Fruit fly (Drosophila melanogaster) whole organism, embryonic: ENCODE data around the gene Tango2.
A peak's percentile ranks its signal among the peaks of the same experiment; 100 is the strongest.

Experiments used
- Ada2b ChIP-seq: fragments of 200-800 bp; sonication (Bioruptor generic); IDR thresholded peaks from 2 replicates; pipeline ENCODE4 v1.3.6; 2022; ENCODE audit warnings: missing biosample characterization, missing genetic modification characterization
- Asciz ChIP-seq: fragments of 200-800 bp; sonication (Bioruptor generic); optimal IDR thresholded peaks from 2 replicates; lab custom pipeline; 2017; ENCODE audit warnings: missing biosample characterization, mild to moderate bottlenecking, missing genetic modification characterization, missing genetic modification reagents
- Awh ChIP-seq: fragments of 200-800 bp; sonication (Bioruptor generic); IDR thresholded peaks from 2 replicates; pipeline ENCODE4, ENCODE4 v1.3.6; 2022; ENCODE audit warnings: missing biosample characterization, missing genetic modification characterization
- CG10431 ChIP-seq: fragments of 200-800 bp; sonication (Bioruptor generic); optimal IDR thresholded peaks from 3 replicates; lab custom pipeline; 2018; ENCODE audit warnings: missing biosample characterization, mild to moderate bottlenecking, missing genetic modification characterization
- CG11093 ChIP-seq: fragments of 200-800 bp; sonication (Bioruptor generic); IDR thresholded peaks from 3 replicates; pipeline ENCODE4 v1.3.6; 2022; ENCODE audit warnings: missing biosample characterization, missing genetic modification characterization
- CG11695 ChIP-seq: fragments of 200-800 bp; sonication (Bioruptor generic); IDR thresholded peaks from 3 replicates; pipeline ENCODE4 v1.3.6; 2022; ENCODE audit warnings: missing biosample characterization, missing genetic modification characterization
- CG1233 ChIP-seq: fragments of 200-800 bp; sonication (Bioruptor generic); optimal IDR thresholded peaks from 4 replicates; lab custom pipeline; 2018; ENCODE audit warnings: missing biosample characterization, mild to moderate bottlenecking, missing genetic modification characterization
- CG12942 ChIP-seq: fragments of 200-800 bp; sonication (Bioruptor generic); optimal IDR thresholded peaks from 3 replicates; lab custom pipeline; 2016; ENCODE audit warnings: missing biosample characterization, missing genetic modification characterization
- CG16779 ChIP-seq: fragments of 200-800 bp; sonication (Bioruptor generic); IDR thresholded peaks from 2 replicates; pipeline ENCODE4 v1.3.6; 2022; ENCODE audit warnings: missing biosample characterization, missing genetic modification characterization
- CG17385 ChIP-seq: fragments of 200-800 bp; sonication (Bioruptor generic); optimal IDR thresholded peaks from 3 replicates; lab custom pipeline; 2018; ENCODE audit warnings: missing biosample characterization, mild to moderate bottlenecking, missing genetic modification characterization
- CG17829 ChIP-seq: fragments of 200-800 bp; optimal IDR thresholded peaks from 2 replicates; lab custom pipeline; 2019; ENCODE audit warnings: missing biosample characterization, mild to moderate bottlenecking, missing genetic modification characterization, moderate library complexity
- CG2120 ChIP-seq: fragments of 200-800 bp; sonication (Bioruptor generic); optimal IDR thresholded peaks from 3 replicates; lab custom pipeline; 2016; ENCODE audit warnings: missing biosample characterization, missing genetic modification characterization
- CG2199 ChIP-seq: fragments of 200-800 bp; sonication (Bioruptor generic); IDR thresholded peaks from 3 replicates; pipeline ENCODE4 v1.3.6; 2022; ENCODE audit warnings: missing biosample characterization, missing genetic modification characterization
- CG2202 ChIP-seq: fragments of 200-800 bp; sonication (Bioruptor generic); optimal IDR thresholded peaks from 2 replicates; lab custom pipeline; 2018; ENCODE audit warnings: missing biosample characterization, mild to moderate bottlenecking, missing genetic modification characterization
- CG2712 ChIP-seq: fragments of 200-800 bp; optimal IDR thresholded peaks from 3 replicates; lab custom pipeline; 2019; ENCODE audit warnings: missing biosample characterization, mild to moderate bottlenecking, missing genetic modification characterization, moderate library complexity
- CG30403 ChIP-seq: fragments of 200-800 bp; sonication (Bioruptor generic); optimal IDR thresholded peaks from 3 replicates; lab custom pipeline; 2016; ENCODE audit warnings: missing biosample characterization, missing genetic modification characterization
- CG30431 ChIP-seq: fragments of 200-800 bp; sonication (Bioruptor generic); optimal IDR thresholded peaks from 2 replicates; lab custom pipeline; 2017; ENCODE audit warnings: missing biosample characterization, missing genetic modification characterization
- CG31441 ChIP-seq: fragments of 200-800 bp; sonication (Bioruptor generic); IDR thresholded peaks from 2 replicates; pipeline ENCODE4 v1.3.6; 2022; ENCODE audit warnings: missing biosample characterization, missing genetic modification characterization
- CG34376 ChIP-seq: fragments of 200-800 bp; sonication (Bioruptor generic); optimal IDR thresholded peaks from 2 replicates; lab custom pipeline; 2018; ENCODE audit warnings: missing biosample characterization, mild to moderate bottlenecking, missing genetic modification characterization
- CG3995 ChIP-seq: fragments of 200-800 bp; sonication (Bioruptor generic); optimal IDR thresholded peaks from 3 replicates; lab custom pipeline; 2016; ENCODE audit warnings: missing biosample characterization, missing genetic modification characterization
- CG4282 ChIP-seq: fragments of 200-800 bp; sonication (Bioruptor generic); optimal IDR thresholded peaks from 2 replicates; lab custom pipeline; 2016; ENCODE audit warnings: missing biosample characterization, missing genetic modification characterization
- CG4360 ChIP-seq: fragments of 200-800 bp; sonication (Bioruptor generic); IDR thresholded peaks from 2 replicates; pipeline ENCODE4 v1.3.6; 2022; ENCODE audit warnings: missing biosample characterization, missing genetic modification characterization
- CG4404 ChIP-seq: fragments of 200-800 bp; sonication (Bioruptor generic); IDR thresholded peaks from 2 replicates; pipeline ENCODE4 v1.3.6; 2022; ENCODE audit warnings: missing biosample characterization, missing genetic modification characterization
- CG6791 ChIP-seq: fragments of 200-800 bp; sonication (Bioruptor generic); IDR thresholded peaks from 3 replicates; pipeline ENCODE4 v1.3.6; 2022; ENCODE audit warnings: missing biosample characterization, missing genetic modification characterization; ENCODE audit not compliant: partially characterized antibody
- CG7357 ChIP-seq: fragments of 200-800 bp; sonication (Bioruptor generic); IDR thresholded peaks from 3 replicates; pipeline ENCODE4 v1.3.6; 2022; ENCODE audit warnings: missing biosample characterization, missing genetic modification characterization
- CG7372 ChIP-seq: fragments of 200-800 bp; sonication (Bioruptor generic); IDR thresholded peaks from 2 replicates; pipeline ENCODE4 v1.3.6; 2022; ENCODE audit warnings: missing biosample characterization, missing genetic modification characterization
- CG8281 ChIP-seq: fragments of 200-800 bp; sonication (Bioruptor generic); optimal IDR thresholded peaks from 2 replicates; lab custom pipeline; 2018; ENCODE audit warnings: missing biosample characterization, mild to moderate bottlenecking, missing genetic modification characterization, moderate library complexity
- Camta ChIP-seq: fragments of 200-800 bp; sonication (Bioruptor generic); optimal IDR thresholded peaks from 2 replicates; lab custom pipeline; 2016; ENCODE audit warnings: missing biosample characterization, missing genetic modification characterization
- Dek ChIP-seq: fragments of 200-800 bp; sonication (Bioruptor generic); optimal IDR thresholded peaks from 3 replicates; lab custom pipeline; 2019; ENCODE audit warnings: missing biosample characterization, mild to moderate bottlenecking, missing genetic modification characterization, moderate library complexity
- Elba2 ChIP-seq: fragments of 200-800 bp; sonication (Bioruptor generic); optimal IDR thresholded peaks from 3 replicates; lab custom pipeline; 2016; ENCODE audit warnings: missing biosample characterization, missing genetic modification characterization
- HLH3B ChIP-seq: fragments of 200-800 bp; sonication (Bioruptor generic); IDR thresholded peaks from 2 replicates; pipeline ENCODE4 v1.3.6; 2022; ENCODE audit warnings: missing biosample characterization, missing genetic modification characterization
- Med ChIP-seq: fragments of 200-800 bp; sonication (Bioruptor generic); peaks from one replicate; lab custom pipeline; 2016; ENCODE audit warnings: missing biosample characterization, missing genetic modification characterization, mild to moderate bottlenecking, inconsistent platforms, moderate library complexity
- Mrtf ChIP-seq: fragments of 200-800 bp; sonication (Bioruptor generic); IDR thresholded peaks from 3 replicates; pipeline ENCODE4 v1.3.6; 2022; ENCODE audit warnings: missing biosample characterization, missing genetic modification characterization
- Optix ChIP-seq: fragments of 200-800 bp; sonication (Bioruptor generic); IDR thresholded peaks from 3 replicates; pipeline ENCODE4 v1.3.6; 2022; ENCODE audit warnings: missing biosample characterization, missing genetic modification characterization
- Spps ChIP-seq: fragments of 200-800 bp; sonication (Bioruptor generic); optimal IDR thresholded peaks from 2 replicates; lab custom pipeline; 2018; ENCODE audit warnings: missing biosample characterization, mild to moderate bottlenecking, missing genetic modification characterization
- Ssrp ChIP-seq: fragments of 200-800 bp; sonication (Bioruptor generic); optimal IDR thresholded peaks from 2 replicates; lab custom pipeline; 2018; ENCODE audit warnings: missing biosample characterization, mild to moderate bottlenecking, missing genetic modification characterization, moderate library complexity
- abd-A ChIP-seq: fragments of 200-800 bp; sonication (Bioruptor generic); optimal IDR thresholded peaks from 3 replicates; lab custom pipeline; 2019; ENCODE audit warnings: missing biosample characterization, mild to moderate bottlenecking, missing genetic modification characterization, moderate library complexity
- ash1 ChIP-seq: fragments of 200-800 bp; sonication (Bioruptor generic); optimal IDR thresholded peaks from 2 replicates; lab custom pipeline; 2018; ENCODE audit warnings: missing biosample characterization, mild to moderate bottlenecking, missing genetic modification characterization
- chinmo ChIP-seq: fragments of 200-800 bp; sonication (Bioruptor generic); IDR thresholded peaks from 4 replicates; pipeline ENCODE4 v1.3.6; 2022; ENCODE audit warnings: missing biosample characterization, missing genetic modification characterization; ENCODE audit not compliant: partially characterized antibody
- corto ChIP-seq: fragments of 200-800 bp; sonication (Bioruptor generic); optimal IDR thresholded peaks from 2 replicates; lab custom pipeline; 2016; ENCODE audit warnings: missing biosample characterization, mild to moderate bottlenecking, missing genetic modification characterization, moderate library complexity
- dysf ChIP-seq: fragments of 200-800 bp; sonication (Bioruptor generic); IDR thresholded peaks from 3 replicates; pipeline ENCODE4 v1.3.6; 2022; ENCODE audit warnings: missing biosample characterization, missing genetic modification characterization
- hb ChIP-seq: fragments of 200-800 bp; sonication (Bioruptor generic); IDR thresholded peaks from 3 replicates; pipeline ENCODE4 v1.3.6; 2022; ENCODE audit warnings: missing biosample characterization, missing genetic modification characterization; ENCODE audit not compliant: partially characterized antibody
- jigr1 ChIP-seq: fragments of 200-800 bp; sonication (Bioruptor generic); IDR thresholded peaks from 3 replicates; pipeline ENCODE4 v1.3.6; 2022; ENCODE audit warnings: missing biosample characterization, missing genetic modification characterization
- lmd ChIP-seq: fragments of 200-800 bp; sonication (Bioruptor generic); IDR thresholded peaks from 2 replicates; pipeline ENCODE4 v1.3.6; 2022; ENCODE audit warnings: missing biosample characterization, missing genetic modification characterization
- pho ChIP-seq: fragments of 200-800 bp; sonication (Bioruptor generic); optimal IDR thresholded peaks from 2 replicates; lab custom pipeline; 2016; ENCODE audit warnings: missing biosample characterization, missing genetic modification characterization
- pzg ChIP-seq: fragments of 200-800 bp; sonication (Bioruptor generic); optimal IDR thresholded peaks from 3 replicates; lab custom pipeline; 2018; ENCODE audit warnings: missing biosample characterization, mild to moderate bottlenecking, missing genetic modification characterization, moderate library complexity
- sd ChIP-seq: fragments of 200-800 bp; sonication (Bioruptor generic); optimal IDR thresholded peaks from 3 replicates; lab custom pipeline; 2018; ENCODE audit warnings: missing biosample characterization, mild to moderate bottlenecking, missing genetic modification characterization, moderate library complexity
- sqz ChIP-seq: fragments of 200-800 bp; sonication (Bioruptor generic); optimal IDR thresholded peaks from 3 replicates; lab custom pipeline; 2018; ENCODE audit warnings: missing biosample characterization, mild to moderate bottlenecking, missing genetic modification characterization
- stc ChIP-seq: fragments of 200-800 bp; sonication (Bioruptor generic); IDR thresholded peaks from 2 replicates; pipeline ENCODE4 v1.3.6; 2022; ENCODE audit warnings: missing biosample characterization, missing genetic modification characterization
- tll ChIP-seq, 2 experiments: fragments of 200-800 bp in 1 of 2; fragments of >200 bp in 1 of 2; sonication (Bioruptor generic) in 1 of 2; optimal IDR thresholded peaks; 2 replicates each; lab custom pipeline; 2017 to 2019; ENCODE audit warnings: missing biosample characterization in 2 of 2, missing genetic modification characterization in 2 of 2, mild to moderate bottlenecking in 1 of 2, moderate library complexity in 1 of 2
- ttk ChIP-seq: fragments of 200-800 bp; sonication (Bioruptor generic); IDR thresholded peaks from 2 replicates; pipeline ENCODE4 v2.1.2; 2022; ENCODE audit warnings: missing biosample characterization, missing genetic modification characterization
- vvl ChIP-seq: fragments of 200-800 bp; sonication (Bioruptor generic); IDR thresholded peaks from 2 replicates; pipeline ENCODE4 v1.3.6; 2022; ENCODE audit warnings: missing biosample characterization, missing genetic modification characterization

Gene Tango2

dm6 chrX:13626579-13626894, 9.7 kb downstream of the Tango2 start (continued):
- peak; percentile 84 for TF ChIP-seq lmd
- TF ChIP-seq CG10431 (GFP tag; lab: Kevin White, UChicago) = no peak
- no peak for TF ChIP-seq Spps
- TF ChIP-seq CG1233 (GFP tag; lab: Kevin White, UChicago) = peak; percentile 74
- TF ChIP-seq CG7372 (GFP tag; lab: Robert Waterston, UW) = peak; percentile 72
- TF ChIP-seq Optix (GFP tag; lab: Robert Waterston, UW) = peak; percentile 31; the same call in 1 of the 3 replicates
- peak; percentile 77 for TF ChIP-seq pho (GFP tag; lab: Kevin White, UChicago)
- no peak for TF ChIP-seq CG2202 (tag; lab: Kevin White, UChicago)
- TF ChIP-seq CG17829 (tag; lab: Kevin White, UChicago) = peak; percentile 54
- peak; percentile 45; the same call in 1 of the 2 replicates for TF ChIP-seq ttk (GFP tag; lab: Robert Waterston, UW)
- TF ChIP-seq CG16779 = 0 out of 2 replicates have a peak, but pooled peaks have one; percentile 28
- TF ChIP-seq CG11695 (GFP tag; lab: Robert Waterston, UW) = peak; percentile 78
- TF ChIP-seq hb (GFP tag; lab: Robert Waterston, UW) = no peak
- TF ChIP-seq CG31441 (GFP tag; lab: Robert Waterston, UW) = peak; percentile 67
- peak; percentile 91 for TF ChIP-seq dysf (GFP tag; lab: Robert Waterston, UW)
- peak; percentile 68; the same call in 2 of the 3 replicates for TF ChIP-seq CG7357 (GFP tag; lab: Robert Waterston, UW)
- TF ChIP-seq corto = no peak
- peak; percentile 41 for TF ChIP-seq Asciz (GFP tag; lab: Kevin White, UChicago)
- TF ChIP-seq Ssrp (tag; lab: Kevin White, UChicago) = peak; percentile 68
- TF ChIP-seq CG17385 = peak; percentile 78
- TF ChIP-seq tll (GFP tag; optimal IDR thresholded peaks at IDR 0.05; lab: Kevin White, UChicago) = no peak
- peak; percentile 68; the same call in 2 of the 3 replicates for TF ChIP-seq Mrtf (GFP tag; lab: Robert Waterston, UW)
- peak; percentile 23 for TF ChIP-seq CG30431 (GFP tag; lab: Kevin White, UChicago)
- TF ChIP-seq CG2712 (tag; lab: Kevin White, UChicago) = peak; percentile 74
- TF ChIP-seq CG12942 (GFP tag; lab: Kevin White, UChicago) = peak; percentile 70
- no peak for TF ChIP-seq CG6791
- TF ChIP-seq stc (GFP tag; lab: Robert Waterston, UW) = peak; percentile 58
- peak; percentile 90 for TF ChIP-seq CG2120 (GFP tag; lab: Kevin White, UChicago)
- TF ChIP-seq CG34376 (GFP tag; lab: Kevin White, UChicago) = peak; percentile 78
- TF ChIP-seq CG11093 (GFP tag; lab: Robert Waterston, UW) = 0 out of 3 replicates have a peak, but pooled peaks have one; percentile 67
- TF ChIP-seq CG4282 = peak; percentile 22
- TF ChIP-seq jigr1 (GFP tag; lab: Robert Waterston, UW) = peak; percentile 57; the same call in 1 of the 3 replicates
- no peak for TF ChIP-seq pzg (GFP tag; lab: Kevin White, UChicago)
- peak; percentile 55 for TF ChIP-seq Camta
- no peak for TF ChIP-seq ash1 (GFP tag; lab: Kevin White, UChicago)
- TF ChIP-seq HLH3B = peak; percentile 68
- TF ChIP-seq Elba2 = no peak

dm6 chrX:13627855-13628254, 11.1 kb downstream of the Tango2 start:
- peak; percentile 85; the same call in 3 of the 4 replicates for TF ChIP-seq chinmo (GFP tag; lab: Robert Waterston, UW)
- no peak for TF ChIP-seq CG4404
- TF ChIP-seq CG4360 (GFP tag; lab: Robert Waterston, UW) = peak; percentile 53
- no peak for TF ChIP-seq Ada2b (GFP tag; lab: Robert Waterston, UW)
- peak; percentile 66 for TF ChIP-seq sqz (GFP tag; lab: Kevin White, UChicago)
- peak; percentile 66 for TF ChIP-seq sd (tag; lab: Kevin White, UChicago)
- no peak for TF ChIP-seq Dek
- TF ChIP-seq CG2199 (GFP tag; lab: Robert Waterston, UW) = peak; percentile 67; the same call in 1 of the 3 replicates
- peak; percentile 64 for TF ChIP-seq Awh (GFP tag; lab: Robert Waterston, UW)
- TF ChIP-seq CG8281 = no peak
- no peak for TF ChIP-seq CG3995 (GFP tag; lab: Kevin White, UChicago)
- peak; percentile 55 for TF ChIP-seq abd-A
- TF ChIP-seq Med = no peak
- peak; percentile 66 for TF ChIP-seq vvl (GFP tag; lab: Robert Waterston, UW)
- TF ChIP-seq tll (GFP tag; optimal IDR thresholded peaks at IDR 0.05; lab: Kevin White, UChicago) = no peak
- no peak for TF ChIP-seq CG30403 (GFP tag; lab: Kevin White, UChicago)
